Worm (Caenorhabditis elegans) whole organism, mixed stage, embryonic: ENCODE data around the gene immt-1.

Experiments
- M03D4.4 ChIP-seq: sonication (generic microtip); optimal IDR thresholded peaks from 2 replicates; lab custom pipeline; 2017; ENCODE audit warnings: mild to moderate bottlenecking, missing genetic modification characterization, missing compliant biosample characterization
- ceh-39 ChIP-seq: fragments of 150-350 bp; optimal IDR thresholded peaks from 2 replicates; lab custom pipeline; 2014; ENCODE audit warnings: missing biosample characterization, missing genetic modification characterization
- ceh-43 ChIP-seq: fragments of 200-800 bp; sonication (Bioruptor generic); optimal IDR thresholded peaks from 2 replicates; lab custom pipeline; 2018; ENCODE audit warnings: mild to moderate bottlenecking, missing genetic modification characterization, moderate library complexity, missing compliant biosample characterization
- ceh-83 ChIP-seq: fragments of 200-800 bp; sonication (Bioruptor generic); optimal IDR thresholded peaks from 2 replicates; lab custom pipeline; 2018; ENCODE audit warnings: mild to moderate bottlenecking, missing genetic modification characterization, missing compliant biosample characterization
- ces-1 ChIP-seq: fragments of 150-350 bp; optimal IDR thresholded peaks from 2 replicates; lab custom pipeline; 2014; ENCODE audit warnings: missing biosample characterization, missing genetic modification reagents, missing genetic modification characterization
- cnd-1 ChIP-seq: fragments of 200-800 bp; sonication (Bioruptor generic); optimal IDR thresholded peaks from 2 replicates; lab custom pipeline; 2018; ENCODE audit warnings: mild to moderate bottlenecking, missing genetic modification characterization, missing compliant biosample characterization
- elt-1 ChIP-seq: sonication (generic microtip); optimal IDR thresholded peaks from 2 replicates; lab custom pipeline; 2017; ENCODE audit warnings: missing genetic modification characterization, mild to moderate bottlenecking, missing compliant biosample characterization, antibody characterized with exemption, moderate library complexity, borderline replicate concordance; ENCODE audit not compliant: insufficient read depth
- elt-3 ChIP-seq: fragments of 150-350 bp; optimal IDR thresholded peaks from 2 replicates; lab custom pipeline; 2014; ENCODE audit warnings: missing biosample characterization, missing genetic modification characterization
- flh-1 ChIP-seq: fragments of 200-800 bp; sonication (Bioruptor generic); optimal IDR thresholded peaks from 2 replicates; lab custom pipeline; 2018; ENCODE audit warnings: mild to moderate bottlenecking, missing genetic modification characterization, moderate library complexity, missing compliant biosample characterization
- ham-2 ChIP-seq: fragments of 200-800 bp; sonication (Bioruptor generic); optimal IDR thresholded peaks from 2 replicates; lab custom pipeline; 2018; ENCODE audit warnings: mild to moderate bottlenecking, missing genetic modification characterization, missing compliant biosample characterization
- hlh-1 ChIP-seq: fragments of 150-350 bp; optimal IDR thresholded peaks from 2 replicates; lab custom pipeline; 2014; ENCODE audit warnings: missing biosample characterization, missing genetic modification reagents, missing genetic modification characterization
- lin-13 ChIP-seq: fragments of 150-350 bp; optimal IDR thresholded peaks from 2 replicates; lab custom pipeline; 2014; ENCODE audit warnings: missing biosample characterization, missing genetic modification characterization
- lin-32 ChIP-seq: fragments of 200-800 bp; sonication (Bioruptor generic); optimal IDR thresholded peaks from 2 replicates; lab custom pipeline; 2018; ENCODE audit warnings: mild to moderate bottlenecking, missing genetic modification characterization, missing compliant biosample characterization
- lsy-2 ChIP-seq: fragments of 150-350 bp; optimal IDR thresholded peaks from 2 replicates; lab custom pipeline; 2014; ENCODE audit warnings: missing biosample characterization, missing genetic modification characterization
- mep-1 ChIP-seq: fragments of 150-350 bp; optimal IDR thresholded peaks from 2 replicates; lab custom pipeline; 2017; ENCODE audit warnings: missing biosample characterization, missing genetic modification reagents, missing genetic modification characterization, inconsistent platforms
- mls-2 ChIP-seq: sonication (generic microtip); optimal IDR thresholded peaks from 2 replicates; lab custom pipeline; 2016; ENCODE audit warnings: mild to moderate bottlenecking, missing genetic modification characterization, moderate library complexity, missing compliant biosample characterization
- nhr-12 ChIP-seq: fragments of 150-350 bp; optimal IDR thresholded peaks from 2 replicates; lab custom pipeline; 2014; ENCODE audit warnings: missing biosample characterization, missing genetic modification characterization
- nhr-2 ChIP-seq: fragments of 150-350 bp; optimal IDR thresholded peaks from 2 replicates; lab custom pipeline; 2014; ENCODE audit warnings: missing biosample characterization, missing genetic modification characterization
- nhr-237 ChIP-seq: fragments of 150-350 bp; optimal IDR thresholded peaks from 2 replicates; lab custom pipeline; 2014; ENCODE audit warnings: missing biosample characterization, missing genetic modification characterization
- nhr-28 ChIP-seq: fragments of 150-350 bp; optimal IDR thresholded peaks from 2 replicates; lab custom pipeline; 2014; ENCODE audit warnings: missing biosample characterization, missing genetic modification characterization
- nhr-76 ChIP-seq: sonication (generic microtip); optimal IDR thresholded peaks from 2 replicates; lab custom pipeline; 2017; ENCODE audit warnings: missing biosample characterization, missing genetic modification characterization
- pha-4 ChIP-seq: fragments of 150-350 bp; optimal IDR thresholded peaks from 2 replicates; lab custom pipeline; 2018; ENCODE audit warnings: missing biosample characterization, missing genetic modification reagents, missing genetic modification characterization
- sem-2 ChIP-seq: fragments of 200-800 bp; sonication (Bioruptor generic); optimal IDR thresholded peaks from 2 replicates; lab custom pipeline; 2018; ENCODE audit warnings: mild to moderate bottlenecking, missing genetic modification characterization, missing compliant biosample characterization
- sptf-1 ChIP-seq: sonication (generic microtip); optimal IDR thresholded peaks from 2 replicates; lab custom pipeline; 2017; ENCODE audit warnings: mild to moderate bottlenecking, missing genetic modification characterization, moderate library complexity, missing compliant biosample characterization
- unc-120 ChIP-seq: sonication (generic microtip); optimal IDR thresholded peaks from 2 replicates; lab custom pipeline; 2017; ENCODE audit warnings: missing genetic modification characterization, missing compliant biosample characterization; ENCODE audit not compliant: poor library complexity, severe bottlenecking
- unc-39 ChIP-seq: fragments of 150-350 bp; optimal IDR thresholded peaks from 2 replicates; lab custom pipeline; 2014; ENCODE audit warnings: missing biosample characterization, missing genetic modification characterization
- unc-62 ChIP-seq: fragments of 150-350 bp; optimal IDR thresholded peaks from 2 replicates; lab custom pipeline; 2014; ENCODE audit warnings: missing biosample characterization, missing genetic modification reagents, missing genetic modification characterization
- zip-8 ChIP-seq: fragments of 150-350 bp; optimal IDR thresholded peaks from 2 replicates; lab custom pipeline; 2014; ENCODE audit warnings: missing biosample characterization, missing genetic modification characterization
- ztf-11 ChIP-seq: fragments of 150-350 bp; optimal IDR thresholded peaks from 2 replicates; lab custom pipeline; 2014; ENCODE audit warnings: missing biosample characterization, missing genetic modification characterization

Gene immt-1

DNA sequence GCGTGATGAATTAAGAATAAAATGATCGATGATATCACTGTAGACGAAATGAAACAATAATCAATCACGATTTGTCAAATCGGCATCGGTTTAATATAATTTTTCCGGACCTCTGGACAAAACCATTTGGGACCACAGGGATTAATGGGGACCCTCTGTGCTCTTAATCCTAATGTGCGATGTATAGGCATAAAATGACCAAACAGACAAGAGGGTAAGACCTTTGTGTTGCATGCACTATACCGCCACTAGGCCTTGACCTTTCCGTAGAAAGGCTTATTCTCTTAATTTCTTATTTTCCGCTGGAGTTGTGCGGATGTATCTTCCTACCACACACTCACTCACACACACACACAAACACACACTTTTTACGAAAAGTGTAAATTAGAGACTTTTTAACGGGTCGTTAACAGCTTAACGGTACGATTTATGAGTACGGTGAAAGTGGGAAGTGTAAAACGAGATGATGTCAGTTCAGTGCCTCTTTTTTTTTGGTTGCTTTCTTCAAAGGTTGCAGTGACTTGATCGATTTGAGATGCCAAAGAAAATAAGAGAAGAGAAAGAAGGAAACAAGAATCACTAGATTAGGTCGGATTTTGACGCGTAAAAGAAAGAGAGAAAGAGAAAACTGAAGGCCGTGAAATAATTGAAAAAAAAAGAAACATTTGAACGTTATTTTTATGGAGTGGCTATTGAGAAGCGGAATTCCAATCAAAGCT lies 17.9 kb upstream of the immt-1 start:
- TF ChIP-seq mls-2 (tag; lab: Kevin White, UChicago) (peak; percentile 1), pha-4 (tag; lab: Kevin White, UChicago) (no peak), nhr-2 (tag; lab: Kevin White, UChicago) (peak; percentile 67)

DNA sequence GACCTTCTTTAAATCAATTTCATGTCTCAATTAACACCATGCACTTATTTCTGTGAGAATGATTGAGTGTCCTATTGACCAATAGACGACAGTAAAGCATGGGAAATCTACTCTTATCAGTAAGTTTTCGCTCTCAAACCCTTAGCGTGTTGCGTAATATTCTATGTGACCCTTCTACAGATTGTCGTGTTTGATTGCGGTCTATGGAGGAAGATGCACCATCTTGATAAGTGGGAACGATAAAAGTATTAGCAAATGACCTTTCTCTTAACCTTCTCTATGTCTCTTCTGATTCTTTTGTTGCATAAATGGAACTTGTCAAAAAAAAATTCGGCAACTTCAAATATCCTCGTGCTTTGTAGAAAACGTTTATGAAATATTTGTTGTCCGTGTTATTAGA lies 16.9 kb upstream of the immt-1 start:
- TF ChIP-seq elt-1 (tag; lab: Kevin White, UChicago), result peak; percentile 96
- TF ChIP-seq ztf-11 (tag; lab: Kevin White, UChicago), result no peak
- TF ChIP-seq ham-2, result peak; percentile 31
- peak; percentile 80 for TF ChIP-seq nhr-2 (tag; lab: Kevin White, UChicago)
- TF ChIP-seq zip-8, result peak; percentile 66

DNA sequence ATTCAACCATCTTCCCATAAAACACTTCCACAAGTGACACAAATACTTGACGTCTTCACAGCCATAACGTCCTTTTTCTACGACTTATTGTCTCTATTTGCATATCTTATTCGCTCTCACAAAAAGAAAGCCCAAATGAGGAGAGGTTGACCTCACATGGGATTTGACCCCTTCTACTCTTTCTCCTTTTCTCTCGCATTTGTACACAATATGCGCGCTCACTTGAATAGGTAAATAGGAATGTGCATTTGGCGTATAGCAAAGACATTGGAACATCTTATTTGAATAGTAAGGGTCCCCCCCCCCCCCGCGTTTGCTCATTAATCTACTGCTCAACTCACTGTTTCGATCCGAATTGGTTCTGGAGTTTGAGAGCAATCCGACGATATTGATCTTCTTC lies 13.7 kb upstream of the immt-1 start:
- TF ChIP-seq M03D4.4 (peak; percentile 10), mls-2 (tag; lab: Kevin White, UChicago) (peak; percentile 42), sptf-1 (tag; lab: Kevin White, UChicago) (peak; percentile 44), lin-32 (GFP tag; lab: Kevin White, UChicago) (no peak), ztf-11 (tag; lab: Kevin White, UChicago) (peak; percentile 12), nhr-2 (tag; lab: Kevin White, UChicago) (peak; percentile 50), pha-4 (tag; lab: Kevin White, UChicago) (peak; percentile 76), nhr-76 (no peak)
- TF ChIP-seq, all 35 proteins: peak for 6

DNA sequence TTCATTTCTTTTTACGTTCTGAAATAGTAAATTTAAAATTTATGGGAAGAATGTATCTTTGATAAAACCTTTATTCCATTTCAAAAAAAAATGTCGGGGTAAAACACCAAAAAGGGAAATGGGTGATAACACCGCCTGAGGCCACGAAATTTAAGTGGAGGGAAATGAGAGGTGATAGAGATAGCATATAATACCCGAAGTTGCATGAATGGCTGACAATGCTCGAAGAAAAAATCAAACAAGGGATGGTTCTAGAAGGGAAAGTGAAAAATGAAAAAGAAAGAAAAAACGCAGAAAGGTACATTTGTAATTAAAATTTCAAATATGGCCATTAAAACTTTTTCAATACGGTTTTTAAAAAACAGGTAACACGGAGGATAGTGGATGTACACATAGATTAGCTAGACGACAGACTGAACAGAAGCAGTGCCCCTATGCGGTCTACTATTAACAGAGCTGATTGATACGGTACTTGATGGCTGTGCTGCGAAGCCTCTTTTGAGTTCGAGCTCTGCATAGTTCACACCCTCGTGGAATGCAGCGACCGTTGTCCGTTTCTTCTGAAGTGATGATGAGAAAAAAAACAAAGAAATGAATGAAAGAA lies 11.3 kb upstream of the immt-1 start:
- TF ChIP-seq lin-13 (tag; lab: Kevin White, UChicago), result no peak
- no peak for TF ChIP-seq ztf-11 (tag; lab: Kevin White, UChicago)
- no peak for TF ChIP-seq elt-1 (tag; lab: Kevin White, UChicago)
- TF ChIP-seq nhr-12 (tag; lab: Kevin White, UChicago), result no peak
- no peak for TF ChIP-seq unc-62 (GFP tag; lab: Kevin White, UChicago)
- no peak for TF ChIP-seq pha-4 (tag; lab: Kevin White, UChicago)
- TF ChIP-seq elt-3 (tag; lab: Kevin White, UChicago), result no peak
- no peak for TF ChIP-seq ces-1 (GFP tag; lab: Kevin White, UChicago)
- no peak for TF ChIP-seq nhr-237 (tag; lab: Kevin White, UChicago)
- TF ChIP-seq sem-2, result no peak
- TF ChIP-seq nhr-28 (tag; lab: Kevin White, UChicago), result no peak

DNA sequence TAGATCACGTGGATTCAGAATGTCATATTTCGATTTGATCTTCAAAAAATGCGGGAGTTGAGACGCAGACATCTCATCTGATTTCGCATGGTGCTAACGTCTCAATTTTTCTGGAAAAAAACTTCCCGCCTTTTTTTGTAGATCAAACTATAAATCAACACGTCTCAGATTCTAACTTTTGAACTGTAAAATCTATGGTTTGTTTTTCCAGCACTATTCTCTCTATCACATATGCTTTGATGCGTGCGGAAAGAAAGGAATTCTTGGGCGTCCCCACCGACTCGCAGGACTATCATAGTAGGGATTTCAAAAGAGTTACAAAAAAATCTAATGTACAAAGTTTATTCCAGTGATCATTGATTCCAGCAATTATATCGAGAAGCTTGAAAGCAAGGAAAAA lies 10.7 kb upstream of the immt-1 start:
- TF ChIP-seq ham-2 (no peak), ztf-11 (tag; lab: Kevin White, UChicago) (no peak), ceh-83 (GFP tag; lab: Kevin White, UChicago) (peak; percentile 16), nhr-237 (tag; lab: Kevin White, UChicago) (no peak)

DNA sequence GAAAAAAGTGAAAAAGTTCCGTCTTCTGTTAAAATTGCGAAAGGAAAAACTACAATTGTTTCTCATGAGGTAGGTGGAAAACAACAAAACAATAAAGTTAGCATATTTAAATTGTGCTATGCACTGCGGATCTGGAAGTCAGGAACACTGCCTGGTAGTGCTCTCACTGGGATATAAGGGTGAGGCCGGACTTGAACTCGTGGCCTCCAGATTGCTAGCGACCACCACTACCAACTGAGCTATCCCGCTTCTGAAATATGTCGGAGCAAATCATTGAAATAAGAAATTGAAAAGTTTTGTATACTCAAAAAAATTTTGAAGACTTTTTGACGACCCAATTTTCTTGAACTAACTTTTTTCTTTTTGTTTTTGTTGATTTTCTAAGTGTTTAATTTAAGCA lies 9.6 kb upstream of the immt-1 start:
- TF ChIP-seq ham-2 (no peak), unc-62 (GFP tag; lab: Kevin White, UChicago) (no peak), flh-1 (no peak), cnd-1 (no peak), hlh-1 (tag; lab: Kevin White, UChicago) (no peak), unc-39 (tag; lab: Kevin White, UChicago) (no peak), nhr-12 (tag; lab: Kevin White, UChicago) (no peak), mep-1 (no peak), sem-2 (no peak), ceh-39 (tag; lab: Kevin White, UChicago) (no peak), unc-120 (tag; lab: Kevin White, UChicago) (no peak), ceh-43 (GFP tag; lab: Kevin White, UChicago) (no peak), nhr-2 (tag; lab: Kevin White, UChicago) (no peak), nhr-28 (tag; lab: Kevin White, UChicago) (no peak), lsy-2 (no peak), pha-4 (tag; lab: Kevin White, UChicago) (no peak), nhr-76 (no peak), M03D4.4 (no peak), elt-1 (tag; lab: Kevin White, UChicago) (no peak)
